Worm (Caenorhabditis elegans) whole organism, L2 larva: ENCODE data around the gene C45B11.2.

Experiments used
- C34F6.9 ChIP-seq: fragments of 150-350 bp; optimal IDR thresholded peaks from 2 replicates; lab custom pipeline; 2014; ENCODE audit warnings: missing biosample characterization, missing genetic modification characterization
- F13H6.1 ChIP-seq: sonication (generic microtip); optimal IDR thresholded peaks from 2 replicates; lab custom pipeline; 2016; ENCODE audit warnings: missing genetic modification characterization, missing compliant biosample characterization
- ZK546.5 ChIP-seq: sonication (generic microtip); optimal IDR thresholded peaks from 2 replicates; lab custom pipeline; 2017; ENCODE audit warnings: missing biosample characterization, missing genetic modification characterization
- alr-1 ChIP-seq: fragments of 150-350 bp; optimal IDR thresholded peaks from 2 replicates; lab custom pipeline; 2014; ENCODE audit warnings: missing biosample characterization, missing genetic modification characterization
- aly-2 ChIP-seq: fragments of 150-350 bp; optimal IDR thresholded peaks from 2 replicates; lab custom pipeline; 2014; ENCODE audit warnings: missing biosample characterization, missing genetic modification characterization
- blmp-1 ChIP-seq: sonication (generic microtip); optimal IDR thresholded peaks from 2 replicates; lab custom pipeline; 2017; ENCODE audit warnings: missing genetic modification characterization, mild to moderate bottlenecking, missing compliant biosample characterization, antibody characterized with exemption, moderate library complexity; ENCODE audit not compliant: insufficient read depth
- crh-2 ChIP-seq: sonication (generic microtip); optimal IDR thresholded peaks from 2 replicates; lab custom pipeline; 2017; ENCODE audit warnings: missing biosample characterization, missing genetic modification characterization
- dmd-4 ChIP-seq: sonication (generic microtip); optimal IDR thresholded peaks from 2 replicates; lab custom pipeline; 2017; ENCODE audit warnings: missing biosample characterization, missing genetic modification characterization
- egl-27 ChIP-seq: sonication (generic microtip); optimal IDR thresholded peaks from 3 replicates; lab custom pipeline; 2017; ENCODE audit warnings: missing biosample characterization, missing genetic modification reagents, missing genetic modification characterization
- elt-3 ChIP-seq: sonication (generic microtip); optimal IDR thresholded peaks from 2 replicates; lab custom pipeline; 2017; ENCODE audit warnings: missing biosample characterization, missing genetic modification characterization
- fos-1 ChIP-seq: fragments of 150-350 bp; optimal IDR thresholded peaks from 2 replicates; lab custom pipeline; 2014; ENCODE audit warnings: missing biosample characterization, missing genetic modification characterization
- gmeb-1 ChIP-seq: fragments of 150-350 bp; optimal IDR thresholded peaks from 2 replicates; lab custom pipeline; 2014; ENCODE audit warnings: missing biosample characterization, missing genetic modification characterization
- lin-13 ChIP-seq: fragments of 150-350 bp; optimal IDR thresholded peaks from 2 replicates; lab custom pipeline; 2014; ENCODE audit warnings: missing biosample characterization, missing genetic modification reagents, missing genetic modification characterization
- lsy-2 ChIP-seq, 2 experiments: fragments of 150-350 bp in 1 of 2; sonication (generic microtip) in 1 of 2; optimal IDR thresholded peaks; 2 replicates each; lab custom pipeline; 2014 to 2017; ENCODE audit warnings: missing biosample characterization in 2 of 2, missing genetic modification characterization in 2 of 2
- mab-5 ChIP-seq: fragments of 150-350 bp; optimal IDR thresholded peaks from 2 replicates; lab custom pipeline; 2014; ENCODE audit warnings: missing biosample characterization, missing genetic modification characterization
- mbf-1 ChIP-seq: sonication (generic microtip); optimal IDR thresholded peaks from 2 replicates; lab custom pipeline; 2017; ENCODE audit warnings: missing biosample characterization, missing genetic modification characterization
- mdl-1 ChIP-seq, 2 experiments: fragments of 150-350 bp in 1 of 2; sonication (generic microtip) in 1 of 2; optimal IDR thresholded peaks; 2 replicates each; lab custom pipeline; 2017; ENCODE audit warnings: missing biosample characterization in 2 of 2, missing genetic modification characterization in 2 of 2
- nhr-10 ChIP-seq: sonication (generic microtip); optimal IDR thresholded peaks from 2 replicates; lab custom pipeline; 2017; ENCODE audit warnings: missing biosample characterization, missing genetic modification characterization
- nhr-11 ChIP-seq: fragments of 150-350 bp; optimal IDR thresholded peaks from 2 replicates; lab custom pipeline; 2014; ENCODE audit warnings: missing biosample characterization, missing genetic modification characterization
- nhr-129 ChIP-seq: fragments of 150-350 bp; optimal IDR thresholded peaks from 2 replicates; lab custom pipeline; 2014; ENCODE audit warnings: missing biosample characterization, missing genetic modification characterization
- nhr-21 ChIP-seq: fragments of 150-350 bp; optimal IDR thresholded peaks from 2 replicates; lab custom pipeline; 2014; ENCODE audit warnings: missing biosample characterization, missing genetic modification characterization
- nhr-23 ChIP-seq: fragments of 150-350 bp; optimal IDR thresholded peaks from 2 replicates; lab custom pipeline; 2014; ENCODE audit warnings: missing biosample characterization, missing genetic modification reagents, missing genetic modification characterization
- nhr-237 ChIP-seq: fragments of 150-350 bp; optimal IDR thresholded peaks from 2 replicates; lab custom pipeline; 2014; ENCODE audit warnings: missing biosample characterization, missing genetic modification characterization
- nhr-25 ChIP-seq: fragments of 150-350 bp; sonication (generic microtip); optimal IDR thresholded peaks from 3 replicates; lab custom pipeline; 2014; ENCODE audit warnings: missing biosample characterization, missing genetic modification characterization
- nhr-6 ChIP-seq: fragments of 150-350 bp; optimal IDR thresholded peaks from 2 replicates; lab custom pipeline; 2014; ENCODE audit warnings: missing biosample characterization, missing genetic modification characterization
- nhr-77 ChIP-seq: fragments of 150-350 bp; optimal IDR thresholded peaks from 2 replicates; lab custom pipeline; 2014; ENCODE audit warnings: missing biosample characterization, missing genetic modification characterization
- peb-1 ChIP-seq: fragments of 150-350 bp; optimal IDR thresholded peaks from 2 replicates; lab custom pipeline; 2014; ENCODE audit warnings: missing biosample characterization, missing genetic modification characterization
- sma-3 ChIP-seq: sonication (generic microtip); optimal IDR thresholded peaks from 2 replicates; lab custom pipeline; 2016; ENCODE audit warnings: missing genetic modification reagents, missing genetic modification characterization, missing compliant biosample characterization
- sma-9 ChIP-seq, 2 experiments: fragments of 150-350 bp in 1 of 2; sonication (generic microtip) in 1 of 2; optimal IDR thresholded peaks; 2 replicates each; lab custom pipeline; 2014 to 2016; ENCODE audit warnings: missing genetic modification characterization in 2 of 2, mild to moderate bottlenecking in 1 of 2, missing biosample characterization in 1 of 2, missing compliant biosample characterization in 1 of 2, missing genetic modification reagents in 1 of 2, moderate library complexity in 1 of 2
- snpc-4 ChIP-seq: fragments of 150-350 bp; optimal IDR thresholded peaks from 2 replicates; lab custom pipeline; 2014; ENCODE audit warnings: missing biosample characterization, missing genetic modification characterization
- unc-39 ChIP-seq: fragments of 150-350 bp; optimal IDR thresholded peaks from 2 replicates; lab custom pipeline; 2014; ENCODE audit warnings: missing biosample characterization, missing genetic modification characterization
- unc-55 ChIP-seq: fragments of 150-350 bp; sonication (generic microtip); optimal IDR thresholded peaks from 3 replicates; lab custom pipeline; 2014; ENCODE audit warnings: missing biosample characterization, missing genetic modification reagents, missing genetic modification characterization
- unc-62 ChIP-seq: fragments of 150-350 bp; optimal IDR thresholded peaks from 2 replicates; lab custom pipeline; 2014; ENCODE audit warnings: missing biosample characterization, missing genetic modification reagents, missing genetic modification characterization
- zag-1 ChIP-seq: fragments of 150-350 bp; optimal IDR thresholded peaks from 2 replicates; lab custom pipeline; 2014; ENCODE audit warnings: missing biosample characterization, missing genetic modification characterization
- ztf-1 ChIP-seq: fragments of 200-800 bp; sonication (Bioruptor generic); conservative IDR thresholded peaks from 2 replicates; pipeline ENCODE4 v1.3.6; 2022; ENCODE audit warnings: missing genetic modification characterization, missing compliant biosample characterization
- ztf-11 ChIP-seq: sonication (generic microtip); optimal IDR thresholded peaks from 2 replicates; lab custom pipeline; 2017; ENCODE audit warnings: missing biosample characterization, missing genetic modification characterization
- ztf-4 ChIP-seq: fragments of 150-350 bp; optimal IDR thresholded peaks from 2 replicates; lab custom pipeline; 2014; ENCODE audit warnings: missing biosample characterization, missing genetic modification characterization

C45B11.2 gene

ce11 chrV:11042538-11042937 lies at the start of gene C45B11.2:
Gene C45B11.2, plus strand, starts transcription at chrV:11042710.
- TF ChIP-seq unc-39 (tag; lab: Kevin White, UChicago), result no peak
- TF ChIP-seq fos-1 (tag; lab: Kevin White, UChicago), result peak; percentile 37
- peak; percentile 52 for TF ChIP-seq nhr-129
- TF ChIP-seq nhr-77 (tag; lab: Kevin White, UChicago), result no peak

ce11 chrV:10998797-10999196 lies 43.7 kb upstream of the C45B11.2 start, which contains the start of gene F53B7.7:
Gene F53B7.7, plus strand, starts transcription at chrV:10999097.
- no peak for TF ChIP-seq elt-3 (tag; lab: Kevin White, UChicago)

DNA sequence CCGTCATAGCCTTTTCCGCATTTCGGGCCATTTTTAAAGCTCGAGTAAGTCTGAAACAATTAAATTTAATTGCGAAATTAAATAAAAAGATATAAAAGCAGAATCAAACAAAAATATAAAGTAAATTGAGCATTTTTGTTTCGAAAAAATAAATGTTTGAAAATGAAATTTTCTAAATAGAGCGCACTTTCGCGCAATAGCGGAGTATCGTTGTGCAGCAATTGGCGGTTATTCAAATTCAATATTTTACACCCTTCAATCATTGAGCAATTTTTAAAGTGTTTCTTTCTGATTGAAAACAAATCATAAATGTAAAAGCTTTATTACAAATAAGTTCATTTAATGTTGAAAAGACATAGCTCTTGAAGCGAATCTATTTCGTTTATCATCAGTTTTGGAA lies 41.9 kb upstream of the C45B11.2 start, which contains the start of gene isy-1:
TSS of gene isy-1 (minus strand) at position 50 of the 400 bp plus-strand sequence.
- no peak for TF ChIP-seq nhr-6 (tag; lab: Kevin White, UChicago)
- TF ChIP-seq ztf-11, result no peak
- TF ChIP-seq lin-13 (GFP tag; lab: Kevin White, UChicago), result peak; percentile 75
- TF ChIP-seq C34F6.9 (tag; lab: Kevin White, UChicago), result peak; percentile 95
- peak; percentile 18 to 86 for TF ChIP-seq lsy-2 (tag; optimal IDR thresholded peaks at IDR 0.05; lab: Kevin White, UChicago)
- peak; percentile 41 for TF ChIP-seq sma-3 (GFP tag; lab: Kevin White, UChicago)
- TF ChIP-seq F13H6.1 (tag; lab: Kevin White, UChicago), result peak; percentile 32
- TF ChIP-seq ZK546.5, result peak; percentile 6
- TF ChIP-seq fos-1 (tag; lab: Kevin White, UChicago), result peak; percentile 38
- no peak for TF ChIP-seq nhr-11
- no peak for TF ChIP-seq ztf-4 (tag; lab: Kevin White, UChicago)
- peak; percentile 91 for TF ChIP-seq unc-55 (GFP tag; lab: Kevin White, UChicago)
- TF ChIP-seq nhr-237 (tag; lab: Kevin White, UChicago), result no peak
- peak; percentile 50 for TF ChIP-seq nhr-21 (tag; lab: Kevin White, UChicago)
- no peak for TF ChIP-seq zag-1 (tag; lab: Kevin White, UChicago)
- peak; percentile 57 for TF ChIP-seq snpc-4 (tag; lab: Kevin White, UChicago)
- peak; percentile 86 for TF ChIP-seq sma-9 (GFP tag; optimal IDR thresholded peaks at IDR 0.05; lab: Kevin White, UChicago)
- TF ChIP-seq sma-9 (tag; optimal IDR thresholded peaks at IDR 0.05; lab: Kevin White, UChicago), result no peak
- peak; percentile 52 for TF ChIP-seq mab-5
- peak; percentile 48 for TF ChIP-seq blmp-1
- TF ChIP-seq ztf-1 (GFP tag; lab: Robert Waterston, UW), result no peak
- peak; percentile 96 for TF ChIP-seq gmeb-1 (tag; lab: Kevin White, UChicago)
- TF ChIP-seq mbf-1 (tag; lab: Kevin White, UChicago), result no peak
- peak; percentile 58 for TF ChIP-seq nhr-129
- TF ChIP-seq peb-1 (tag; lab: Kevin White, UChicago), result no peak
- peak; percentile 79 for TF ChIP-seq crh-2 (tag; lab: Kevin White, UChicago)
- TF ChIP-seq unc-39 (tag; lab: Kevin White, UChicago), result no peak
- no peak for TF ChIP-seq elt-3 (tag; lab: Kevin White, UChicago)

DNA sequence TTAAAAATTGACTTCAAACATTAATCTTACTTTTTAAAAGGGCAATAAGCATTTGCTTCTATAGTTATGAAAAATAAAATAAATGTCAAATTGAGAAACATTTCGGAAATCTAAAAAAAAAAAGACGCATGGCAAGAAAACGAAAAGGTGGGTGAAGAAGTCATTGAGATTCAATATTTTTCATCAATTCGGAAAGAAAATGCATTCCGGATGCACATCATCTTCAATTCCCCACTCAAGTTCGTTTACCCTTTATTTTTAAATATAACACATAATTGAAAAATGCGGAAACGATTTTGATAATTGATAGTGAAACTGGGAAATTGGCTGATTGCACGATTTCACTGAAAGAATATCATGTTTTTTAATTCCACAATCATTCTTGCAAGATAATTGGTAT lies 40.1 kb upstream of the C45B11.2 start, which contains the start of gene F53B7.4:
TSS of gene F53B7.4 (minus strand) at position 101 of the 400 bp plus-strand sequence.
- TF ChIP-seq unc-62 (GFP tag; lab: Kevin White, UChicago) (no peak), unc-39 (tag; lab: Kevin White, UChicago) (no peak), nhr-25 (tag; lab: Kevin White, UChicago) (no peak), ztf-1 (GFP tag; lab: Robert Waterston, UW) (no peak), peb-1 (tag; lab: Kevin White, UChicago) (no peak), mdl-1 (tag; optimal IDR thresholded peaks at IDR 0.05; lab: Kevin White, UChicago) (no peak), nhr-6 (tag; lab: Kevin White, UChicago) (no peak), nhr-10 (tag; lab: Kevin White, UChicago) (no peak), ztf-11 (no peak), sma-9 (GFP tag; optimal IDR thresholded peaks at IDR 0.05; lab: Kevin White, UChicago) (no peak), sma-9 (tag; optimal IDR thresholded peaks at IDR 0.05; lab: Kevin White, UChicago) (no peak), nhr-23 (tag; lab: Kevin White, UChicago) (no peak), mbf-1 (tag; lab: Kevin White, UChicago) (no peak), dmd-4 (no peak), egl-27 (tag; lab: Kevin White, UChicago) (no peak), snpc-4 (tag; lab: Kevin White, UChicago) (no peak), aly-2 (tag; lab: Kevin White, UChicago) (no peak), alr-1 (tag; lab: Kevin White, UChicago) (no peak), lin-13 (GFP tag; lab: Kevin White, UChicago) (no peak)
